Fruit fly (Drosophila melanogaster): Measurements from ENCODE around the gene cd.
A peak's percentile ranks its signal among the peaks of the same experiment; 100 is the strongest.

The cd gene

dm6 chr3R:22694659-22695058, at the start of gene cd:
cd (plus strand) TSS chr3R:22694959.
- TF ChIP-seq noc (tag; optimal IDR thresholded peaks at IDR 0.05) = no peak

DNA sequence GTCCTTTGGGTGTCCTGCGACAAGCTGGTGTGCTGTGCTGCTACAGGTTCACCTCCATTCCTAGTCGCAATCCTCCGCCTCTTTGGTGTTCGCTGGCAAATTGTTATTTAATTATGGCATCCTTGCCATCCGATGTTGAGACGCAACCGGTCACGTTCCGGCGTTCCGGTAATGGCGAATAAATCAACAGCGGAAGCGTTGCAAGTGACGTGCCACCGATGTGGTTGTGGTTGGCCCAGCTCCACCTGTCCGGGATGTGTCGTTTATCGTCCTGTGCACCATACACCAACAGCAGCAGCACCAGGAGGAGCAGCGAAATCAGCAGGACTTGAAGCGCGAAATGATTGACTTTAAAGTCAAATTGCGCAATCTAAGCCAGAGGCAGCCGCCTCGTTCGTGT, 44.9 kb upstream of the cd start:
- TF ChIP-seq noc (tag; optimal IDR thresholded peaks at IDR 0.05) = no peak

- TF ChIP-seq noc (tag; optimal IDR thresholded peaks at IDR 0.05) = no peak
These were observed 31.6 kb upstream of the cd start for dm6 chr3R:22663115-22663514.

- TF ChIP-seq noc (tag; optimal IDR thresholded peaks at IDR 0.05) = no peak
These were observed 30.5 kb upstream of the cd start for dm6 chr3R:22664274-22664673.

DNA sequence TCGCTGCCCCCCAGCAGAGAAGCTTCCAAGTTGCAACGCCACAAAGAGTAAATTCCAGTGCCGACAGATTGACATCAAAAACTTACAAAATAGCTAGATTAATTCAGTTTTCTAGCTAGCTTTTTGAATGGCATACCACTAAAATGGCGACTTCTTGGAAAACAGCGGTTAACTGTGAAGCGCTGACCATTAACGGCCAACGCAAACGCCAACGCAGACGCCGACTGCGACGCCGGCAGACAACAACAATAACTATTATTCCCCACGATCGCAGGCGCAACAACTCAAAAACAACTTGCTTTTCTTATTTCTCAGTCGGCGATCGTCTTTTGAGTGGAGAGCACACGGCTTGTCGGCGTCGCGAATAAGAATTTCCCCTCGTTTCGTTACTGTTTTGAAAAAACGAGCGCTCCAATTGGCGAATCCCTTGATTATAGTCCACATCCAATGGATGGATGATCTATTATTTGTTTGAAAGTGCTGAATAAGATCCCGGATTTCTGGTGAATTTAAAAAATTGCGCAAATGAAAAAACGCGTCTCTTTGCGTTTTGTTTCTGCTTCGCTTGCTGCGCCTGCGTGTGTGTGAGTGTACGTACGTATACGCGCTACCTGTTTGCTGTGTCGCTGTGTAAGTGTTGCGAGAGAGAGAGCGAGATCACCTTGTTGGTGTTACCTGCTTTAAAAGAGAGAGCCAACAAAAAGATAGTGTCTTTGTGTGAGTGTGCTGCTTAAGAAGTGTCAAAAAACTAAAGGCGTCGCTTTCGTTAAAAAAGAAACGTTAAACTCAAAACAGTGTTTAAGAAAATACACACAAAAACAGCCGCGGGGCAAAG, 28.1 kb upstream of the cd start:
- TF ChIP-seq noc (tag; optimal IDR thresholded peaks at IDR 0.05) = no peak

dm6 chr3R:22667284-22667958, 27.3 kb upstream of the cd start:
- peak; percentile 61 for TF ChIP-seq noc (tag; optimal IDR thresholded peaks at IDR 0.05)

DNA sequence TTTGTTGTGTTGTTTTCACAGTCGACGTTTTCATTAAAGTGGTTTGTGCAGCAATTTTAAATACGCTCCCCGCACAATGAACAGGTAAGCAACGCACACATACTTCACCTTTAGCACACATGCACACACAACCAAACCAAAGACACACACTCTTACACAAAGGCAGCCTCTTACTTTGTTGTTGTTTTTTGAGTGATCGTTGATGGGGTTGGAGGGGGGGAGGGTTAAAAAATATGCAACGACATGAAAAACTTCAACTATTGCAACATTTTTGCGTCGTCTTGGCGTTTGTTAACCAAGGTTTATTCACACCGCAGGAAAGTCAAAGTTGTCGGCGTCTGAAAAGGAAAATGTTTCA, 26.8 kb upstream of the cd start:
- no peak for TF ChIP-seq noc (tag; optimal IDR thresholded peaks at IDR 0.05)

DNA sequence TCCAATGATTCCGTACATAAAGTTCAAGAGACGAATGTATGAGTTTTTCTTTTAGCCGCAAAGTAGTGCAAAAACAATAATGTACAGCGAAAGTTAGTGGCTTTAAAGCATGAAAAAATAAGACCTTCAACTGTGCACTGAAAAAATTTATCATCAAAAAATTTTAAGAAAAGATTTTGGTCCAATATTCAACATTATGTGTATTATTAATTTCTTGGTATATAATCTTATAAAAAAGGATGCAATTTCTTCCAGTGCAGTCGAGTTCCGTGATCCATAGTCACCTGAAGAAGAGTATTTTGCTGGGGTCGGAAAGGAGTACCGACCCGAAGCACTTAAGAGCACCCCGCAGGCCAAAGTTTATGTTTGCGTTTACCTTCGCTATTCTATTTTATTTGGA, 26.1 kb upstream of the cd start:
- no peak for TF ChIP-seq noc (tag; optimal IDR thresholded peaks at IDR 0.05)

DNA sequence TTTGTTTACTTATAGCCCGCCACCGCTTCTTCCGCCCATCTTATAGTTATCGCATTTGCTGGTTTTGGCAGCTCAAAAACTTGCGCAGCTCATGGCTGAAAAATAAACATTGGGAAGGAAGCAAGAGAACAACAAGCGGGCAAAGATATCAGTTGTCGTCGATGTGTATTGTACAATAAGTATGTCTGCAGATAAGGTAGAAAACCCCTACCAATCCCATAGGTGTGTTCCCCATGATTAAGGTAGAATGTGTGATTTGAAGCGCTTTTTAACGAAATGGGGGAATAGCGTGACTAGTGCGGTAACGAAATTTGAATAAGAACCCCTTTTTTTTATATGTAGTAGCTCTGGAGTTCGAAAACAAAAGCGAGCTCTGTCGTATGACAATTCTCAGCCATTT, 25.6 kb upstream of the cd start:
- TF ChIP-seq noc (tag; optimal IDR thresholded peaks at IDR 0.05) = no peak

DNA sequence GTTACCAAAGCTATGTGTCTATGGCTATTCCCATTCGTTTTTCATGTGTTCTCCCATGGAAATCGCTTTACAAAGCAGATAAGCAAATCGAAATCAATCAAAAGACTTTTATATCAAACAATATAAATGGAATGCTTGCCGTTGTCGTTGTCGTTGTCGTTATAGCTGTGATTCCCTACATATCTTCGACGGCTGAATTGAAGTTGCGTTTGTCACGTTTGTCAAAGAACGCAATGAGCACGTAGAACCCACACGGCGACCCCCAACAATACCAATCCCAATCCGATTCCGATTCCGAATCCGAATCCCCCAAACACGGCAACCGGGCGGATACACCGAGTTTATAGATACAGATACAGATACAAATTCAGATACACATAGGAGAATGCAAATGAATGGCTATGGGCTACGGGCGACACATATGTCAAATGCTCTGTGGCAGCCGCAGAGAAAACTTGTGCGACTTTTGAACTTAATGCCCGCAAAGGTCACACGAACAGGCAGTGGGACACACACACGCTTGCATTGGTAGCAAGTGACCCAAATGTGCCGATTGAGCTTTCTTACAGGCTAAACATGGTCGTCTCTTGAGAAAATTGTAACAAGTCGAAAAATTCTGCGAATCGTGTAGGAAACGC, 24.9 kb upstream of the cd start:
- no peak for TF ChIP-seq noc (tag; optimal IDR thresholded peaks at IDR 0.05)

DNA sequence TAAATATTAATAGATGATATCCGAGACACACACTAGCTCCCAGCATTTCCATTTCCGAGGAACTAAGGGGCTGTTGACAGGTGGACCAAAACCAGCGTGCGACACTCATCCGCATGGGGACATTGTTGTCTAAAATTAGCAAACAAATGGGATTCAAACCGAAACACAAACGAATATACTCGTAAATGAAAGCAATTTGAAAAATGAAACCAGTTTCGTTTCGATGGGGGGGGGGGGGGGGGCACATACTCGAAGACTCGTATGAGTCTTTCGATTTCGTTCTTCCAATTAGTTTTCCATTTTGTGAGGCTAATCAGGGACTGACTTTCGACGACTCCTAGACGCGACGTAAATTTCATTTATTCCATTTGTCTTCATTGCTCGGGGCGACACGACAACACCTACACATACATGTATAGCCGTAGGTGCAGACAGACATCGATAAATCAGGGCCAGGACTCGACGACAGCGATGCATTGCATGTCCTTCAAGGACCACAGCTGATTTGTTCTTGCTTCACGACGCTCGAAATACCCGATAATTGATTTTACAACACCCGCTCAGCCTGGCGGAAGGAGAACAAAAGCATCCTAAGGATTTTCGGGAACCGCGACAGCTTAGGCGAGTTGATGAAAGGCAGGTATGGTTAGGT, 21.9 kb upstream of the cd start:
- no peak for TF ChIP-seq noc (tag; optimal IDR thresholded peaks at IDR 0.05)

DNA sequence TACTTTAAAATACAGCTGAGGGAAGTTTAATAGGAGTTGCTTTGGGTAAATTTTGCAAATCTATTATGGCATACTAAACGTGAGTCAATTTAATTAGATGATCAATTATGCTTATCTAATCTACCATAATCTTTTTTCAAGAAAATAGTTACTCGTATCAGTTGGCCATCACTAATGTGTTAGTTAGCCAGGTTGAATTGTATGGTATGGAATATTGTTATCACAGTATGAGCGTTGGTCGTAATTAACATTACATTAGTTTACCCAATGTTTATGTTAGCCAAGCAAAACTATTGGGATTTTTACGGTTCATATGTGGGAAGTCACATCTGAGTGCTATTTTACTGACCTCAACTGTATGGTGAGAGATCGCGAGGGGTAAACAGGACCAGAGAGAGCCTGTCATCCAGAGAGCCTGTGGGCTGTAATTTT, 21.2 kb upstream of the cd start:
- TF ChIP-seq noc (tag; optimal IDR thresholded peaks at IDR 0.05) = peak; percentile 49

dm6 chr3R:22675447-22675846, 19.3 kb upstream of the cd start:
- no peak for TF ChIP-seq noc (tag; optimal IDR thresholded peaks at IDR 0.05)

DNA sequence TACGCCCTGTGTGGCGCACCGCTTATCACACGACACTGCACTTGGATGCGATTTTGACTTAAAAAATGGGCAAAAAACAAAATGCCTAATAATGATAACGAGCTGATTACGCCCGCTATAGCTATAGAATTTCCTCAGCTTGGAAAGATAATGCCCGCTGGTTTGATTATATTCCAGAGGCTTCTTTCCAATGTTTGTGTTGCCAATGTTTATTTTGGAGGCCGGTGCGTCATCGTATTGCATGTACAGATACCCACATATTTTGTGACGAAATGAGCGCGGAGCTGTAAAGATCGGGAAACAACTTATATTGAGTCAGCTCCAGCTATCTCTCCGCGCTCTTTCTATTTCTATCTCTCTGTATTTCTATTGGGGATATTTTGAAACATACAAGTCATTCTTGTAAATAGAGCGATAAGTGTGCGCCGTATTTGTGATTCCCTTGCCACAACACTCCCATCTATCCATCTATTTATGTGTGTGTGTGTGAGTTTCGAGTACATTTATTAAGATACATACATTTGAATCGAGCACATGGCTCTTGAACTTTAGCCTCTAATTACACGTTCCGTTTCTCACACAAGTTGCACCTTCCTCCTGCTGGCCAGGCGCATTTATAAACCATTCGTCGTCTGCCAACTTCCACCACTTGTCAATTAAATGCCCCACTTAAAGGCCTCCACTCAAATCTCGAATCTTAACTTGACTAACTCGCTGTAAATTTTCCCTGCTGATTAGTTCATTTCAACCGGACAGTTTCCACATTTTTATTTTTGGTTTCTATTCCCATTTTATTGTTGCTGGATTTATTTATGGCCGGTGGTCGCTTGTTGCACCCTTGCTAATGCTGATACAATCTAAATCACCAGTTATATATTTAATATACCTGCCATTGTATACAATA, 10.5 kb upstream of the cd start:
- peak; percentile 94 for TF ChIP-seq noc (tag; optimal IDR thresholded peaks at IDR 0.05)

DNA sequence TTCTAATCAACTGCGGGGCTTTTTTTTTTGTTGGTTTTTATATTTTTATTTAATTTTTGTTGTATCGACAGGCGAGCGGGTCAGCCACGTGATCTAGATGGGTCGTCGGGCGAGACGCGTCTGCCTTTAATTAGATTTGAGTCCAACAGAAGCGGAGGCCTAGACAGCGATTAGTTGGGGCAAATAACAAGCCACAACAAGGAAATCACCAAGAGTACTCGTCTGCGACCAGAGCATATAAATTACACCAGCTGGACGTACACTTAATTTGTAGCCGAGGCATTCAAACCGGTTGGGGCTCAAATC, 9.9 kb upstream of the cd start:
- TF ChIP-seq noc (tag; optimal IDR thresholded peaks at IDR 0.05) = no peak
